Worm (Caenorhabditis elegans) whole organism, late embryonic: ENCODE measurements around the gene F41H8.2.
"Not testable (repeated sequence)": the region's sequence is repeated elsewhere in the genome, so short reads cannot be mapped to it uniquely, and the experiment has no call there.

Source experiments
- C08G9.2 ChIP-seq: sonication (generic microtip); optimal IDR thresholded peaks from 2 replicates; lab custom pipeline; 2016; ENCODE audit warnings: mild to moderate bottlenecking, missing genetic modification characterization, moderate library complexity, missing compliant biosample characterization
- K09A11.1 ChIP-seq: sonication (generic microtip); optimal IDR thresholded peaks from 2 replicates; lab custom pipeline; 2017; ENCODE audit warnings: antibody characterized with exemption, mild to moderate bottlenecking, missing genetic modification characterization, missing compliant biosample characterization; ENCODE audit not compliant: insufficient read depth
- Y22D7AL.16 ChIP-seq: sonication (generic microtip); optimal IDR thresholded peaks from 2 replicates; lab custom pipeline; 2016; ENCODE audit warnings: missing genetic modification characterization, missing compliant biosample characterization
- ceh-30 ChIP-seq: fragments of 150-350 bp; optimal IDR thresholded peaks from 2 replicates; lab custom pipeline; 2014; ENCODE audit warnings: missing biosample characterization, missing genetic modification characterization
- ceh-31 ChIP-seq: sonication (generic microtip); optimal IDR thresholded peaks from 2 replicates; lab custom pipeline; 2016; ENCODE audit warnings: missing genetic modification characterization, missing compliant biosample characterization
- eyg-1 ChIP-seq: sonication (generic microtip); optimal IDR thresholded peaks from 2 replicates; lab custom pipeline; 2016; ENCODE audit warnings: missing genotype, missing genetic modification characterization, missing compliant biosample characterization
- lin-11 ChIP-seq: fragments of 200-800 bp; sonication (Bioruptor generic); optimal IDR thresholded peaks from 2 replicates; lab custom pipeline; 2018; ENCODE audit warnings: mild to moderate bottlenecking, missing genetic modification characterization, missing compliant biosample characterization
- madf-2 ChIP-seq: sonication (generic microtip); optimal IDR thresholded peaks from 2 replicates; lab custom pipeline; 2017; ENCODE audit warnings: missing genetic modification characterization, missing compliant biosample characterization
- pax-1 ChIP-seq: fragments of 150-350 bp; optimal IDR thresholded peaks from 2 replicates; lab custom pipeline; 2014; ENCODE audit warnings: missing biosample characterization, missing genetic modification characterization

ce11 chrV:822922-823321, 3.3 kb upstream of the F41H8.2 start, which contains the start of gene srx-31:
- TF ChIP-seq K09A11.1; eyg-1 (tag; lab: Kevin White, UChicago); ceh-30; pax-1 (tag; lab: Kevin White, UChicago); ceh-31; lin-11 (tag; lab: Kevin White, UChicago); madf-2 (tag; lab: Kevin White, UChicago); C08G9.2 (tag; lab: Kevin White, UChicago); Y22D7AL.16: not testable (repeated sequence)
